Fruit fly (Drosophila melanogaster): ENCODE results near the gene VhaPPA1-1.
A peak's percentile ranks its signal among the peaks of the same experiment; 100 is the strongest.

The VhaPPA1-1 gene

dm6 chr3R:14903837-14904431 lies at the start of gene VhaPPA1-1 (continued):
- no peak for TF ChIP-seq CG7556 (GFP tag; optimal IDR thresholded peaks at IDR 0.05)
- no peak for TF ChIP-seq CG2889 (GFP tag; IDR thresholded peaks at IDR 0.05)
- TF ChIP-seq gsb-n (tag; optimal IDR thresholded peaks at IDR 0.05), result no peak
- no peak for TF ChIP-seq CG6272 (GFP tag; IDR thresholded peaks at IDR 0.05)
- TF ChIP-seq TFAM (GFP tag; optimal IDR thresholded peaks at IDR 0.05), result no peak
- peak; percentile 53 for TF ChIP-seq CG11504 (tag; optimal IDR thresholded peaks at IDR 0.05)
- TF ChIP-seq hb (GFP tag; IDR thresholded peaks at IDR 0.05; ENCODE audit: partially characterized antibody), result no peak
- no peak for TF ChIP-seq CG1529 (GFP tag; optimal IDR thresholded peaks at IDR 0.05)
- TF ChIP-seq hth (optimal IDR thresholded peaks at IDR 0.05), result no peak
- TF ChIP-seq shn (GFP tag; optimal IDR thresholded peaks at IDR 0.05), result no peak
- TF ChIP-seq Nf-YA (GFP tag; IDR thresholded peaks at IDR 0.05), result no peak
- no peak for TF ChIP-seq CG31365 (tag; optimal IDR thresholded peaks at IDR 0.05)
- TF ChIP-seq CG10462 (GFP tag; optimal IDR thresholded peaks at IDR 0.05), result no peak
- no peak for TF ChIP-seq CHES-1-like (GFP tag; optimal IDR thresholded peaks at IDR 0.05)
- TF ChIP-seq CG14014 (GFP tag; IDR thresholded peaks at IDR 0.05), result no peak
- peak; percentile 68 for TF ChIP-seq CG3995 (GFP tag; optimal IDR thresholded peaks at IDR 0.05)
- no peak for TF ChIP-seq onecut (GFP tag; IDR thresholded peaks at IDR 0.05)
- TF ChIP-seq peb (GFP tag; IDR thresholded peaks at IDR 0.05), result no peak
- TF ChIP-seq MESR4 (GFP tag; optimal IDR thresholded peaks at IDR 0.05), result peak; percentile 96
- no peak for TF ChIP-seq ERR (GFP tag; optimal IDR thresholded peaks at IDR 0.05)
- no peak for TF ChIP-seq CG42726 (GFP tag; IDR thresholded peaks at IDR 0.05; ENCODE audit: partially characterized antibody)
- no peak for TF ChIP-seq CG4820 (GFP tag; optimal IDR thresholded peaks at IDR 0.05)
- TF ChIP-seq CG9215 (GFP tag; IDR thresholded peaks at IDR 0.05), result no peak
- TF ChIP-seq gsb (GFP tag; IDR thresholded peaks at IDR 0.05), result no peak
- no peak for TF ChIP-seq CG10431 (GFP tag; optimal IDR thresholded peaks at IDR 0.05)
- TF ChIP-seq CG11560 (tag; IDR thresholded peaks at IDR 0.05), result peak; percentile 99
- no peak for TF ChIP-seq CG13894 (tag; optimal IDR thresholded peaks at IDR 0.05)
- TF ChIP-seq ase (GFP tag; IDR thresholded peaks at IDR 0.05), result no peak
- no peak for TF ChIP-seq ttk (GFP tag; IDR thresholded peaks at IDR 0.05)
- no peak for TF ChIP-seq CG11085 (GFP tag; IDR thresholded peaks at IDR 0.05)
- TF ChIP-seq Ravus (GFP tag; IDR thresholded peaks at IDR 0.05), result no peak
- no peak for TF ChIP-seq CG2129 (GFP tag; IDR thresholded peaks at IDR 0.05; ENCODE audit: partially characterized antibody)
- TF ChIP-seq MTF-1 (GFP tag; optimal IDR thresholded peaks at IDR 0.05; ENCODE audit: borderline replicate concordance), result no peak
- no peak for TF ChIP-seq C15 (GFP tag; IDR thresholded peaks at IDR 0.05)
- no peak for TF ChIP-seq CG15696 (tag; optimal IDR thresholded peaks at IDR 0.05)
- TF ChIP-seq lbe (GFP tag; optimal IDR thresholded peaks at IDR 0.05), result no peak
- no peak for TF ChIP-seq CG3163 (GFP tag; optimal IDR thresholded peaks at IDR 0.05)
- no peak for TF ChIP-seq ind (GFP tag; optimal IDR thresholded peaks at IDR 0.05)
- TF ChIP-seq CG6854 (GFP tag; optimal IDR thresholded peaks at IDR 0.05), result no peak
- TF ChIP-seq pfk (GFP tag; optimal IDR thresholded peaks at IDR 0.05), result no peak
- TF ChIP-seq MBD-R2 (GFP tag; IDR thresholded peaks at IDR 0.05), result peak; percentile 44; the same call in 1 of the 2 replicates
- peak; percentile 3 for TF ChIP-seq Max (GFP tag; optimal IDR thresholded peaks at IDR 0.05)
- no peak for TF ChIP-seq CG3838 (GFP tag; optimal IDR thresholded peaks at IDR 0.05)
- TF ChIP-seq fru (optimal IDR thresholded peaks at IDR 0.05), result no peak
- 0 out of 2 replicates have a peak, but pooled peaks have one; percentile 33 for TF ChIP-seq sna (GFP tag; IDR thresholded peaks at IDR 0.05; ENCODE audit: partially characterized antibody)
- no peak for TF ChIP-seq seq (GFP tag; IDR thresholded peaks at IDR 0.05)
- TF ChIP-seq Elba2 (GFP tag; optimal IDR thresholded peaks at IDR 0.05), result no peak
- no peak for TF ChIP-seq Fer2 (tag; optimal IDR thresholded peaks at IDR 0.05)
- TF ChIP-seq abd-A (tag; optimal IDR thresholded peaks at IDR 0.05), result no peak
- no peak for TF ChIP-seq CG13424 (tag; optimal IDR thresholded peaks at IDR 0.05)
- TF ChIP-seq Chrac-16 (GFP tag; optimal IDR thresholded peaks at IDR 0.05), result peak; percentile 1
- TF ChIP-seq pho (GFP tag; optimal IDR thresholded peaks at IDR 0.05), result no peak

All from whole organism, embryonic.